Worm (Caenorhabditis elegans): ENCODE data around the gene fmil-1.

- no peak for TF ChIP-seq ces-1 (GFP tag; optimal IDR thresholded peaks at IDR 0.05)
- no peak for TF ChIP-seq snpc-4 (tag; optimal IDR thresholded peaks at IDR 0.05)
- no peak for TF ChIP-seq nhr-76 (tag; optimal IDR thresholded peaks at IDR 0.05)
- TF ChIP-seq mab-5 (tag; optimal IDR thresholded peaks at IDR 0.05), result no peak
- TF ChIP-seq cnd-1 (tag; optimal IDR thresholded peaks at IDR 0.05), result no peak
- no peak for TF ChIP-seq blmp-1 (tag; optimal IDR thresholded peaks at IDR 0.05)
- no peak for TF ChIP-seq ztf-11 (tag; optimal IDR thresholded peaks at IDR 0.05)
- no peak for TF ChIP-seq M03D4.4 (tag; optimal IDR thresholded peaks at IDR 0.05)
- TF ChIP-seq nhr-12 (tag; optimal IDR thresholded peaks at IDR 0.05), result no peak
- TF ChIP-seq ceh-43 (GFP tag; optimal IDR thresholded peaks at IDR 0.05), result no peak
- TF ChIP-seq mep-1 (tag; optimal IDR thresholded peaks at IDR 0.05), result no peak
- TF ChIP-seq elt-3 (tag; optimal IDR thresholded peaks at IDR 0.05), result no peak
Measured at ce11 chrIV:3661117-3661634, 7.3 kb downstream of the fmil-1 start.

Measured in whole organism, mixed stage, embryonic.